Fruit fly (Drosophila melanogaster): Measurements from ENCODE around the gene modSP.

Gene modSP

DNA sequence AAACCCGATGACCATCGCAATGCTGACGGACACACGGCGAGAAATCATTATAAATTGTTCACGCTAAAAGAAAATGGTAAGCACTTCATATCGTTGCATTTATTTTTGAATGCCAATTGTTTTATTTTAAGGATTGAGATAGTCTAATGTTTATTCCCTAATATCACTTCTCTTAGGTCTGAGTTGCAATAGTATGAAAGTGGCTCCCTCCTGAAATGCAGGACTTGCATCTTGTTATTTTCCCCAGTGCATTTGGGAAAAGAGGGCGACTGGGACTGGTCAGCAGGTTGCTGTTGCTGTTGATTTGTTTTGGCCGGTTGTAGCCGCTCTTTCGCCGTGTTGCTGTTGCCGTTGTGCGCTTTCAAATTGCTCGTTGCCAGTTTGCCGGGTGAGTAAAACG lies 21.1 kb upstream of the modSP start:
- TF ChIP-seq D1 (tag; optimal IDR thresholded peaks at IDR 0.05) (no peak), CG34367 (tag; optimal IDR thresholded peaks at IDR 0.05) (no peak), CG4496 (GFP tag; IDR thresholded peaks at IDR 0.05) (no peak), CG12605 (GFP tag; IDR thresholded peaks at IDR 0.05) (no peak), Snoo (tag; optimal IDR thresholded peaks at IDR 0.05) (no peak), Pif1A (GFP tag; optimal IDR thresholded peaks at IDR 0.05) (no peak), CG10348 (GFP tag; IDR thresholded peaks at IDR 0.05) (no peak), CG13204 (GFP tag; optimal IDR thresholded peaks at IDR 0.05) (no peak), Ets98B (GFP tag; IDR thresholded peaks at IDR 0.05) (no peak), gl (tag; optimal IDR thresholded peaks at IDR 0.05) (no peak), CG9948 (tag; optimal IDR thresholded peaks at IDR 0.05) (peak; percentile 0), CG14655 (GFP tag; optimal IDR thresholded peaks at IDR 0.05) (peak; percentile 19), EcR (GFP tag; optimal IDR thresholded peaks at IDR 0.05) (no peak), CG8301 (tag; optimal IDR thresholded peaks at IDR 0.05) (peak; percentile 20), rn (GFP tag; IDR thresholded peaks at IDR 0.05) (no peak), Pif1B (GFP tag; optimal IDR thresholded peaks at IDR 0.05) (no peak), CG17806 (tag; optimal IDR thresholded peaks at IDR 0.05) (no peak), CG8159 (tag; optimal IDR thresholded peaks at IDR 0.05) (peak; percentile 33), fd96Ca (GFP tag; IDR thresholded peaks at IDR 0.05) (0 out of 3 replicates have a peak, but pooled peaks have one; percentile 36), CG32121 (GFP tag; IDR thresholded peaks at IDR 0.05) (no peak), CG15710 (tag; optimal IDR thresholded peaks at IDR 0.05) (no peak)

DNA sequence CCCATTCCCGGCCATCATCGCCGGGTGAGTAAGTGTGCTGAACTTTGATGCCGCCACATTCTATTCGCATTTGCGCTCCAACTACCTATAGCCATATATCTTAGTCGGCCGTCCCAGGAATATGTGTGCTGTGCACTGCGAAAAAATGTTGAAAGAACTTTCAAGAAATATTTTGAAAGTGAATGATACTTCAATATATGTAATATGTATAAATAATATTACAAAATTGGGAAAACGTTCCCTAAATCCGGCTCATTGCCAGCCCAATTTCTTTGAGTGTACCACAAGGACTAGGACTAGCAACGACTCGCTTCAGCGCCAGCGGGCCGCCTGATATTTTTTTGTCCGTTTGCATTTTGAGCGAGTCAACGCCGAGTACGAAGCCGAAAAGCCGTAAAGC lies 17.7 kb upstream of the modSP start:
- no peak for TF ChIP-seq Snoo (tag; optimal IDR thresholded peaks at IDR 0.05)
- TF ChIP-seq CG14655 (GFP tag; optimal IDR thresholded peaks at IDR 0.05), result peak; percentile 22

DNA sequence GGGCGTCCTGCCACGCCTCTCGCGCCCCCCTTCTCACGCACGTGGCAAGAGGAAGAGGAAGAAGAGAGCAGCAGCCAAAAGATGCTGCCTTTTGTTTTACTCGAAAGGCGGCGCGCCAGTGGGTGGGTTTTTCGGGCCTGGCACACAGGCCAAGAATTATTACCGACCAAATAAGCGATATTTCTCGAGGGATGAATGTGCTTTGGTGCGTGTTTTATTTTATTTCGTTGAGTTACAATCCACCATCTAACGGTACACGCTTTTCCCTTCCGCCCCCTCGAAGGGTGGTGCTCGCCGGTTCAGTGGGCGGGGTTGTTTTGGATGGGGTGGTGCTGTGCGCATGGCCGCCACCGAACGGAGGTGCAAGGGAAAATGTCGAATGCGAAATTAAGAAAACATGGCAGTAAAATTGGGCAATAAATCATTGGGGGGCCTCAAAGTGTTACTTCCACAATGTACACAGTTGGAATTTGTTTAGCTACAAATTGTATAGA lies 16.8 kb upstream of the modSP start:
- no peak for TF ChIP-seq Pif1A (GFP tag; optimal IDR thresholded peaks at IDR 0.05)
- no peak for TF ChIP-seq CG9948 (tag; optimal IDR thresholded peaks at IDR 0.05)
- no peak for TF ChIP-seq Ets98B (GFP tag; IDR thresholded peaks at IDR 0.05)
- no peak for TF ChIP-seq CG32121 (GFP tag; IDR thresholded peaks at IDR 0.05)

DNA sequence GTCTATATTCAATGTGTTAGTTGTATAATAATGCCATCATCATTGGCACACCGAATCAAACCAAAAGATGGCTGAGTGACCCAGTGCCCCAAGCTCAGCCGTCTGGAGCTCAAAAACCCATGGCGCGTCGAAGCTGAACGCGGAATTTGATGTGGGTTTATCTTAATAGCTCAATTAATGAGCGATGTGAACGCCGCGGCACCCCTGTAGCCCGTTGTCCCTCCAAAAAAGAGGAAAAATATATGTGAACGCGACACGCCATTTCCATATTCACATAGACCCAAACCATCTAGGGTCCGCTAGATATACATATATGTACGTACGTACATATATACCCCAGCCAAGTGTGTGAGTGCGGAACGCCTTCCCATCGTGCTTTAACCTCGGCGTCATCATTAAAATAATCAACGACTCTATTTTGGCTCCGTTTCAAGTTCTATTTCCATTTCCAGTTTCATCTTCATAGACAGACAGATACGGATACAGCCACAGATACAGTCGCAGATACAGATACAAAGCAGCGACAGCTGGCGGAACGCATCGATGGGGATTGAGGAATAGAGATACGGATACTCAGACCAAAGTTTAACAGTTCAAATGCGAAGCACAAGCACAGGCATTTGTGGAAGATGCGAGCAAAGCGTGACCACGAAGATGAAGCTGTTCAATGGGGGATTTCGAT lies 8.8 kb upstream of the modSP start:
- TF ChIP-seq CG13204 (GFP tag; optimal IDR thresholded peaks at IDR 0.05) (no peak), EcR (GFP tag; optimal IDR thresholded peaks at IDR 0.05) (no peak), Pif1B (GFP tag; optimal IDR thresholded peaks at IDR 0.05) (no peak), CG12605 (GFP tag; IDR thresholded peaks at IDR 0.05) (no peak)

DNA sequence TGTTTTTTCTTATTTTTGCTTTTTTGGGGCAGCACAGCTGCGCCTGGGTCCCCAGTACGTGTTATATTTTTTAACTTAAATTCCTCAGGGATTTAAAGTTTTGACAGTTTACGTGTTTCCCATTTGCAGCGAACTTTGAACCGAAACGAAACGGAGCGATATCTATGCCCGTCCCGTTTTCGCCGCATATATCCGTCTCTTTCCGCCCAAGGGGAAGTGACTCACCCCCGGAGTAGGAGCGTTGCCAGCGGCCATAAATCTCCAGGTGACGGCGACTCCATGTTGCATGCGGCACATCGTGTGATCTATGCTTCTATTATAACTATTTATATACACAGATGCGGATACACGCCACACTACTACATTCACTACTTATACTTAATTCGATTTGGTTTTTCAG lies 6.2 kb upstream of the modSP start:
- TF ChIP-seq gl (tag; optimal IDR thresholded peaks at IDR 0.05) (no peak), CG34367 (tag; optimal IDR thresholded peaks at IDR 0.05) (no peak), CG14655 (GFP tag; optimal IDR thresholded peaks at IDR 0.05) (no peak), fd96Ca (GFP tag; IDR thresholded peaks at IDR 0.05) (no peak), CG12605 (GFP tag; IDR thresholded peaks at IDR 0.05) (no peak), Snoo (tag; optimal IDR thresholded peaks at IDR 0.05) (no peak), Ets98B (GFP tag; IDR thresholded peaks at IDR 0.05) (no peak), CG8301 (tag; optimal IDR thresholded peaks at IDR 0.05) (no peak), EcR (GFP tag; optimal IDR thresholded peaks at IDR 0.05) (no peak), Pif1B (GFP tag; optimal IDR thresholded peaks at IDR 0.05) (no peak), CG17806 (tag; optimal IDR thresholded peaks at IDR 0.05) (no peak)

DNA sequence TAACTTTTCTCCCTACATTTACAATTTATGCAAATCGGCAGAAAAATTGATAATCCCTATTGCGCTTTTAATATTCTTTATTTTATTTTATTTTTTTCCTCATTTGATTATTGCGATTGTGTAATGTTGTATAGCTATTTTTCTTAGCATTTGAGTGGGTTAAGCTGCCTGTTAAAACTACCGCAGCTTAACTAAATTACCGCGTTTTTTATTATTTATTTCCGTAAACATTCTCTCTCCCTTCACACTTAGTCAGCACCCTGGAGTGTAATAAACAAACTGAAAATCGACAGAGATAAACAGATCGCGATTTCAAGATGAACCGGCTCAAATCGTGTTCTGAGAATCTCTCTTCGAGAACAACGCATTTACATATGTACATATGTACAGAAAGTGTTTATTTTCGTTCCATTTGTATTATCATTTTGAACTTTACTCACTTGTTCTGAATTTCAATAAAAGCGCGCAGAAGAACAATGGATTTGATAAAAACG lies 415 bp downstream of the modSP start:
- TF ChIP-seq rn (GFP tag; IDR thresholded peaks at IDR 0.05) (no peak), CG8159 (tag; optimal IDR thresholded peaks at IDR 0.05) (no peak), gl (tag; optimal IDR thresholded peaks at IDR 0.05) (no peak), CG13204 (GFP tag; optimal IDR thresholded peaks at IDR 0.05) (no peak), D1 (tag; optimal IDR thresholded peaks at IDR 0.05) (no peak), CG9948 (tag; optimal IDR thresholded peaks at IDR 0.05) (no peak), CG14655 (GFP tag; optimal IDR thresholded peaks at IDR 0.05) (no peak), Pif1B (GFP tag; optimal IDR thresholded peaks at IDR 0.05) (no peak), Ets98B (GFP tag; IDR thresholded peaks at IDR 0.05) (no peak), EcR (GFP tag; optimal IDR thresholded peaks at IDR 0.05) (no peak), CG32121 (GFP tag; IDR thresholded peaks at IDR 0.05) (no peak), CG15710 (tag; optimal IDR thresholded peaks at IDR 0.05) (no peak)

DNA sequence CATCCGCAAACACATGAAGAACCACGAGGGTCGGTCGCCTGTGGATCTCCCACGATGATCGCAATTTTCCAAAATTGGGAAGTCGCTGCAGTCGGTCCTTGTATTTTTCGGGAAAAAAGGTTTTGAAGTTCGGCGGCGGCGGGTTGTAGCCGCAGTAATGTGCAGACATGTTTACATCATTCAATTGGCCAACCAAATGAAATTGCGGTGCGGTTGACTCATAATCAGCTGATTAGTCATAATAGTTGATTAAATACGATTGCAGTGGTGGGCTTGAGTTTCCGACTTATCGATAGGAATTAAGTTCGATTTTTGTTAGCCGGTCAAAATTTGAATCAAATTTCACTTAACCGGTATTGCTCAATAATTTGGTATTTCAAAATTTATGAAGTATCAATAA lies 3.4 kb downstream of the modSP start, which contains the start of gene CG14907:
Gene CG14907, minus strand, starts transcription at position 229 of the 400 bp plus-strand sequence.
- TF ChIP-seq CG32121 (GFP tag; IDR thresholded peaks at IDR 0.05) (no peak), CG8159 (tag; optimal IDR thresholded peaks at IDR 0.05) (no peak), CG12605 (GFP tag; IDR thresholded peaks at IDR 0.05) (no peak), Snoo (tag; optimal IDR thresholded peaks at IDR 0.05) (no peak), CG15710 (tag; optimal IDR thresholded peaks at IDR 0.05) (no peak), fd96Ca (GFP tag; IDR thresholded peaks at IDR 0.05) (no peak), CG4496 (GFP tag; IDR thresholded peaks at IDR 0.05) (no peak), CG9948 (tag; optimal IDR thresholded peaks at IDR 0.05) (no peak), D1 (tag; optimal IDR thresholded peaks at IDR 0.05) (no peak), CG13204 (GFP tag; optimal IDR thresholded peaks at IDR 0.05) (no peak), Ets98B (GFP tag; IDR thresholded peaks at IDR 0.05) (no peak), CG14655 (GFP tag; optimal IDR thresholded peaks at IDR 0.05) (no peak), EcR (GFP tag; optimal IDR thresholded peaks at IDR 0.05) (no peak), Pif1A (GFP tag; optimal IDR thresholded peaks at IDR 0.05) (no peak), gl (tag; optimal IDR thresholded peaks at IDR 0.05) (no peak), rn (GFP tag; IDR thresholded peaks at IDR 0.05) (no peak), CG17806 (tag; optimal IDR thresholded peaks at IDR 0.05) (no peak), CG10348 (GFP tag; IDR thresholded peaks at IDR 0.05) (no peak), Pif1B (GFP tag; optimal IDR thresholded peaks at IDR 0.05) (no peak)
